Worm (Caenorhabditis elegans) whole organism, late embryonic: Measurements from ENCODE around the gene npr-12.

Experiments
- C08G9.2 ChIP-seq: sonication (generic microtip); optimal IDR thresholded peaks from 2 replicates; lab custom pipeline; 2016; ENCODE audit warnings: mild to moderate bottlenecking, missing genetic modification characterization, moderate library complexity, missing compliant biosample characterization
- K09A11.1 ChIP-seq: sonication (generic microtip); optimal IDR thresholded peaks from 2 replicates; lab custom pipeline; 2017; ENCODE audit warnings: antibody characterized with exemption, mild to moderate bottlenecking, missing genetic modification characterization, missing compliant biosample characterization; ENCODE audit not compliant: insufficient read depth
- T23F11.4 ChIP-seq: fragments of 200-800 bp; sonication (Bioruptor generic); optimal IDR thresholded peaks from 2 replicates; lab custom pipeline; 2018; ENCODE audit warnings: mild to moderate bottlenecking, missing genetic modification characterization, missing compliant biosample characterization
- Y22D7AL.16 ChIP-seq: sonication (generic microtip); optimal IDR thresholded peaks from 2 replicates; lab custom pipeline; 2016; ENCODE audit warnings: missing genetic modification characterization, missing compliant biosample characterization
- ama-1 ChIP-seq: fragments of 150-350 bp; optimal IDR thresholded peaks from 2 replicates; lab custom pipeline; 2014
- ceh-14 ChIP-seq: sonication (generic microtip); optimal IDR thresholded peaks from 2 replicates; lab custom pipeline; 2016; ENCODE audit warnings: missing genotype, missing genetic modification characterization, missing compliant biosample characterization
- ceh-18 ChIP-seq: sonication (generic microtip); optimal IDR thresholded peaks from 2 replicates; lab custom pipeline; 2016; ENCODE audit warnings: missing genetic modification characterization, missing compliant biosample characterization
- ceh-24 ChIP-seq: sonication (generic microtip); optimal IDR thresholded peaks from 2 replicates; lab custom pipeline; 2016; ENCODE audit warnings: mild to moderate bottlenecking, missing genetic modification characterization, missing compliant biosample characterization
- ceh-31 ChIP-seq: sonication (generic microtip); optimal IDR thresholded peaks from 2 replicates; lab custom pipeline; 2016; ENCODE audit warnings: missing genetic modification characterization, missing compliant biosample characterization
- ceh-9 ChIP-seq: sonication (generic microtip); optimal IDR thresholded peaks from 2 replicates; lab custom pipeline; 2016; ENCODE audit warnings: mild to moderate bottlenecking, missing genetic modification characterization, inconsistent platforms, missing compliant biosample characterization
- che-1 ChIP-seq: sonication (generic microtip); optimal IDR thresholded peaks from 2 replicates; lab custom pipeline; 2016; ENCODE audit warnings: mild to moderate bottlenecking, missing genetic modification characterization, missing compliant biosample characterization
- dve-1 ChIP-seq: sonication (generic microtip); optimal IDR thresholded peaks from 2 replicates; lab custom pipeline; 2017; ENCODE audit warnings: antibody characterized with exemption, mild to moderate bottlenecking, missing genetic modification characterization, missing compliant biosample characterization
- elt-2 ChIP-seq: sonication (generic microtip); optimal IDR thresholded peaks from 2 replicates; lab custom pipeline; 2016; ENCODE audit warnings: missing genetic modification reagents, missing genetic modification characterization, missing compliant biosample characterization
- fax-1 ChIP-seq: sonication (generic microtip); optimal IDR thresholded peaks from 2 replicates; lab custom pipeline; 2016; ENCODE audit warnings: missing genotype, missing genetic modification characterization, missing compliant biosample characterization
- fkh-10 ChIP-seq: fragments of 150-350 bp; optimal IDR thresholded peaks from 2 replicates; lab custom pipeline; 2014; ENCODE audit warnings: missing biosample characterization, missing genetic modification reagents, missing genetic modification characterization
- fkh-6 ChIP-seq: sonication (generic microtip); optimal IDR thresholded peaks from 2 replicates; lab custom pipeline; 2016; ENCODE audit warnings: missing genetic modification characterization, missing compliant biosample characterization
- gmeb-2 ChIP-seq: sonication (generic microtip); optimal IDR thresholded peaks from 2 replicates; lab custom pipeline; 2016; ENCODE audit warnings: missing genetic modification characterization, inconsistent platforms, missing compliant biosample characterization
- hlh-13 ChIP-seq: fragments of 200-800 bp; sonication (Bioruptor generic); optimal IDR thresholded peaks from 2 replicates; lab custom pipeline; 2018; ENCODE audit warnings: mild to moderate bottlenecking, missing genetic modification characterization, missing compliant biosample characterization
- hlh-30 ChIP-seq: sonication (generic microtip); optimal IDR thresholded peaks from 2 replicates; lab custom pipeline; 2017; ENCODE audit warnings: antibody characterized with exemption, missing genetic modification characterization, missing compliant biosample characterization; ENCODE audit not compliant: insufficient read depth
- lim-6 ChIP-seq: sonication (generic microtip); optimal IDR thresholded peaks from 2 replicates; lab custom pipeline; 2016; ENCODE audit warnings: missing genetic modification characterization, missing compliant biosample characterization
- mec-3 ChIP-seq: sonication (generic microtip); optimal IDR thresholded peaks from 2 replicates; lab custom pipeline; 2016; ENCODE audit warnings: borderline replicate concordance, missing genetic modification characterization, missing compliant biosample characterization
- nfya-1 ChIP-seq: sonication (generic microtip); optimal IDR thresholded peaks from 2 replicates; lab custom pipeline; 2017; ENCODE audit warnings: missing genetic modification characterization, mild to moderate bottlenecking, missing compliant biosample characterization, antibody characterized with exemption, moderate library complexity
- nhr-11 ChIP-seq: fragments of 150-350 bp; optimal IDR thresholded peaks from 2 replicates; lab custom pipeline; 2014; ENCODE audit warnings: missing biosample characterization, missing genetic modification characterization
- nhr-232 ChIP-seq: sonication (generic microtip); optimal IDR thresholded peaks from 2 replicates; lab custom pipeline; 2016; ENCODE audit warnings: missing genetic modification characterization, missing compliant biosample characterization
- odd-2 ChIP-seq: sonication (generic microtip); optimal IDR thresholded peaks from 2 replicates; lab custom pipeline; 2017; ENCODE audit warnings: antibody characterized with exemption, mild to moderate bottlenecking, missing genetic modification characterization, missing compliant biosample characterization
- pag-3 ChIP-seq: sonication (generic microtip); optimal IDR thresholded peaks from 2 replicates; lab custom pipeline; 2016; ENCODE audit warnings: missing compliant biosample characterization, missing genetic modification characterization, borderline replicate concordance
- pha-2 ChIP-seq: sonication (generic microtip); optimal IDR thresholded peaks from 2 replicates; lab custom pipeline; 2017; ENCODE audit warnings: mild to moderate bottlenecking, missing genetic modification characterization, missing compliant biosample characterization
- pqm-1 ChIP-seq: sonication (generic microtip); optimal IDR thresholded peaks from 2 replicates; lab custom pipeline; 2016; ENCODE audit warnings: missing genetic modification characterization, missing compliant biosample characterization
- ref-2 ChIP-seq: sonication (generic microtip); optimal IDR thresholded peaks from 2 replicates; lab custom pipeline; 2016; ENCODE audit warnings: missing genetic modification characterization, missing compliant biosample characterization
- sdc-2 ChIP-seq: sonication (generic microtip); optimal IDR thresholded peaks from 2 replicates; lab custom pipeline; 2016; ENCODE audit warnings: missing genotype, missing genetic modification characterization, missing compliant biosample characterization
- syd-9 ChIP-seq: sonication (generic microtip); optimal IDR thresholded peaks from 2 replicates; lab custom pipeline; 2016; ENCODE audit warnings: mild to moderate bottlenecking, missing genetic modification characterization, moderate library complexity, missing compliant biosample characterization
- tbx-2 ChIP-seq: sonication (generic microtip); optimal IDR thresholded peaks from 2 replicates; lab custom pipeline; 2016; ENCODE audit warnings: missing genetic modification characterization, missing compliant biosample characterization
- tbx-7 ChIP-seq: sonication (generic microtip); optimal IDR thresholded peaks from 2 replicates; lab custom pipeline; 2016; ENCODE audit warnings: missing genotype, missing genetic modification characterization, missing compliant biosample characterization
- ttx-3 ChIP-seq: sonication (generic microtip); optimal IDR thresholded peaks from 2 replicates; lab custom pipeline; 2016; ENCODE audit warnings: missing genetic modification reagents, missing genetic modification characterization, missing compliant biosample characterization
- unc-3 ChIP-seq, 2 experiments: fragments of 200-800 bp in 1 of 2; sonication (Bioruptor generic) in 1 of 2; sonication (generic microtip) in 1 of 2; conservative IDR thresholded peaks in 1 of 2; optimal IDR thresholded peaks in 1 of 2; 2 replicates each; pipeline versions ENCODE4 v1.3.6 to Lab custom; 2016 to 2022; ENCODE audit warnings: missing compliant biosample characterization in 2 of 2, missing genetic modification characterization in 2 of 2, missing genetic modification reagents in 1 of 2
- unc-55 ChIP-seq: sonication (generic microtip); optimal IDR thresholded peaks from 2 replicates; lab custom pipeline; 2017; ENCODE audit warnings: missing biosample characterization, missing genetic modification reagents, missing genetic modification characterization
- zip-5 ChIP-seq: sonication (generic microtip); optimal IDR thresholded peaks from 2 replicates; lab custom pipeline; 2016; ENCODE audit warnings: missing genetic modification characterization, missing compliant biosample characterization

Gene npr-12

DNA sequence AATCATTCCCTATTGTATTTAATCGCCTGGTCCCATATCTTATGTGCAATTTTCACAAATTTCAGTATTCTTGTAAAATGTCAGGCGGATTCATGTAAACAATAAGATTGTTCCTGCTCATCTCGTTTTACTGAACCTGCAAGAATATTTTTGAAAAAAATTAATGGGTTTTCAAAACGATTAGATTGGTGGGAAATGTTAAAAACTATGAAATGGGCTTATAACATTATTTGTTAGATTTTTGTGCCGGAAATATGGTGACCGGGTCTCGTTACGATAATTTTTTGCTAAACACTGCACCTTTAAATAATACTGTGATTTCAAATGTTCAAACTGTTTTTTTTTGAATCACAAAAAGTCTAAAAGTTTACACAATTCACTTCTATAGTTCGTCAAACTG lies 32.0 kb downstream of the npr-12 start:
- no peak for TF ChIP-seq fax-1 (tag; lab: Kevin White, UChicago)
- no peak for TF ChIP-seq tbx-7 (tag; lab: Kevin White, UChicago)
- TF ChIP-seq hlh-13 (GFP tag; lab: Kevin White, UChicago): no peak
- TF ChIP-seq ceh-31 (tag; lab: Kevin White, UChicago): no peak
- TF ChIP-seq sdc-2 (tag; lab: Kevin White, UChicago): no peak
- no peak for TF ChIP-seq ama-1 (lab: Kevin White, UChicago)
- no peak for TF ChIP-seq ref-2 (tag; lab: Kevin White, UChicago)
- no peak for TF ChIP-seq elt-2 (tag; lab: Kevin White, UChicago)
- no peak for TF ChIP-seq unc-3 (GFP tag; conservative IDR thresholded peaks at IDR 0.05; lab: Robert Waterston, UW)
- TF ChIP-seq unc-3 (tag; optimal IDR thresholded peaks at IDR 0.05; lab: Kevin White, UChicago): no peak
- TF ChIP-seq zip-5 (tag; lab: Kevin White, UChicago): no peak
- TF ChIP-seq ceh-14 (tag; lab: Kevin White, UChicago): no peak
- TF ChIP-seq gmeb-2 (tag; lab: Kevin White, UChicago): no peak
- no peak for TF ChIP-seq fkh-6 (tag; lab: Kevin White, UChicago)
- TF ChIP-seq unc-55: no peak
- no peak for TF ChIP-seq ceh-9 (tag; lab: Kevin White, UChicago)
- TF ChIP-seq K09A11.1 (tag; lab: Kevin White, UChicago): no peak
- TF ChIP-seq Y22D7AL.16 (tag; lab: Kevin White, UChicago): no peak
- TF ChIP-seq dve-1 (tag; lab: Kevin White, UChicago): no peak
- no peak for TF ChIP-seq ceh-18 (tag; lab: Kevin White, UChicago)
- no peak for TF ChIP-seq tbx-2 (tag; lab: Kevin White, UChicago)
- TF ChIP-seq, all 69 proteins: peak for 0

DNA sequence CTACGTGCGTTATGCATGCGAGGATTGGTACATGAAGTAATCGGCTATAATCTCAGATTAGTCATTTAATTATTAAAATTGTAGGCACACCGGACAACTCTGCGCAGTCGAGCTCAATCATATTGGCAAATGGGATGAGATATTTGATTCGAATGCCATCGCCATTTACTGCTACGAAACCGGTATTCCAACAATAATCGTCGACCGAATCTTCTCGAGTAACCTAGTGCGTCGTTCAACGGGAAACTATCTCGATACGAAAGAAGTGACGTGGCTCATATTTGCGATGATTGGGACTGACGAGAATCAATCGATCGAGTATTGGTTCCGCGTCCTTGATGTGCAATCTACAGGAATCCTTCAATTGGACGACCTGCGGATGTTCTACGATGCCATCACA lies 32.8 kb downstream of the npr-12 start:
- TF ChIP-seq elt-2 (tag; lab: Kevin White, UChicago) (no peak), zip-5 (tag; lab: Kevin White, UChicago) (no peak), che-1 (tag; lab: Kevin White, UChicago) (no peak), lim-6 (tag; lab: Kevin White, UChicago) (no peak), ttx-3 (tag; lab: Kevin White, UChicago) (no peak), dve-1 (tag; lab: Kevin White, UChicago) (no peak), pqm-1 (tag; lab: Kevin White, UChicago) (no peak), gmeb-2 (tag; lab: Kevin White, UChicago) (no peak), pha-2 (tag; lab: Kevin White, UChicago) (no peak), fkh-10 (GFP tag; lab: Kevin White, UChicago) (no peak), odd-2 (tag; lab: Kevin White, UChicago) (no peak), hlh-13 (GFP tag; lab: Kevin White, UChicago) (no peak), nhr-232 (tag; lab: Kevin White, UChicago) (no peak), mec-3 (tag; lab: Kevin White, UChicago) (no peak), nhr-11 (no peak), ref-2 (tag; lab: Kevin White, UChicago) (no peak), pag-3 (tag; lab: Kevin White, UChicago) (no peak), ceh-24 (tag; lab: Kevin White, UChicago) (no peak), nfya-1 (no peak)

ce11 chrIV:6903575-6903974 lies 33.9 kb downstream of the npr-12 start, which contains the start of gene T22D1.5:
Gene T22D1.5 (plus strand): TSS chrIV:6903950.
- TF ChIP-seq lim-6 (tag; lab: Kevin White, UChicago) (no peak), T23F11.4 (GFP tag; lab: Kevin White, UChicago) (no peak), sdc-2 (tag; lab: Kevin White, UChicago) (no peak), syd-9 (tag; lab: Kevin White, UChicago) (no peak), tbx-2 (tag; lab: Kevin White, UChicago) (no peak), unc-3 (GFP tag; conservative IDR thresholded peaks at IDR 0.05; lab: Robert Waterston, UW) (no peak), unc-3 (tag; optimal IDR thresholded peaks at IDR 0.05; lab: Kevin White, UChicago) (no peak), hlh-30 (tag; lab: Kevin White, UChicago) (no peak), C08G9.2 (tag; lab: Kevin White, UChicago) (no peak), ceh-31 (tag; lab: Kevin White, UChicago) (no peak), Y22D7AL.16 (tag; lab: Kevin White, UChicago) (no peak), ceh-24 (tag; lab: Kevin White, UChicago) (no peak), tbx-7 (tag; lab: Kevin White, UChicago) (no peak)
